Worm (Caenorhabditis elegans): ENCODE data around the gene osta-3.

osta-3 gene

DNA sequence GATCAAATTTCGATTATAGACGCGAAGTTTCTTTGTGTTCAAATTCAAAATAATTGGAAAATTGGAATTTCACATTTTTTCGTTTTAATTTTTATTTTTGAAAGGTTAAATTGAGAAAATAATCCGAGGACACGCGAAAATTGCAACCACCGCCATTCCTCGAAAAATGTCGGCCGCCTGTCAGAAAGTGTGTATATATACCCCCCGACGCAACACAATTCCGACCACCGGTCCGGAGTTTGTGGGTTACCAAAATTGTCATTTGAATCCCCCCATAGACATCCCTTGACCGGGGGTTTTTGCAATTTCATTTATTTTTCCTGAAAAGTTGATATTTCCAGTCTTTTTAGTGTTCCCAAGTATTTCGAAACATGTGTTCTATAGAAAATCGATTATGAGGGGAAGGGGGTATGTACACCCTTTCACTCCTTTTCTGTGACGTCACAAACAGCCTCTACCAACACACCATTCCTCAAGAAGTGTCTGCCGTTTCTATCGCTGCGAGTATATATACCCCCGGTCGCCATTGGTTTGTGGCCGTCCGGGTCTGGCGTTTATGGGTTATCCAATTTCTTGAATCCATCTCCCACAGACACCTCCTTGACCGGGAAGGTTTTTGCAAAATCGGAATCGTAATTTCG lies 8.0 kb upstream of the osta-3 start, which contains the start of gene W01D2.3:
TSS of gene W01D2.3 (minus strand) at position 51 of the 641 bp plus-strand sequence.
- peak; percentile 33 for TF ChIP-seq W03F9.2 (tag; optimal IDR thresholded peaks at IDR 0.05)
- TF ChIP-seq him-1 (tag; optimal IDR thresholded peaks at IDR 0.05), result peak; percentile 32
- TF ChIP-seq dao-5 (tag; optimal IDR thresholded peaks at IDR 0.05), result peak; percentile 71

DNA sequence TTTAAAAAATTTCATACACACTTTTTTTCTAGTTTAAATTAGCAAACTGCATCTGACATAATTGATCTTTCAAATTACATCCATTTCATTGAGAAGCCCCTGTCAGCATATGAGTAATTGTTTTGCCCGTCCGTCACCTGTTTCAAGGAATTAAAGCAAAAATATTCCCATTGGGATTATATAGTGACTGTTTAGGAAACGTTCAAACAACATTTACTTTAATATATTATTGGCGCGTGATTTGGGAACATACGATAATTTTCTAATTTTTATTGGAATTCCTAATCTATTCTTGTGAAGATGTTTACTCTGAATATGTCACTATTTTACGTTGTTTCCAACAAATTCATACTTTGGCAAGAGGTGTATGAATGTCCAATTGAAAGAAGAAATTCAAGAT lies 6.6 kb upstream of the osta-3 start, which contains the start of gene srt-11:
TSS of gene srt-11 (plus strand) at position 301 of the 400 bp plus-strand sequence.
- TF ChIP-seq him-1 (tag; optimal IDR thresholded peaks at IDR 0.05) (no peak), dao-5 (tag; optimal IDR thresholded peaks at IDR 0.05) (no peak), W03F9.2 (tag; optimal IDR thresholded peaks at IDR 0.05) (no peak)

DNA sequence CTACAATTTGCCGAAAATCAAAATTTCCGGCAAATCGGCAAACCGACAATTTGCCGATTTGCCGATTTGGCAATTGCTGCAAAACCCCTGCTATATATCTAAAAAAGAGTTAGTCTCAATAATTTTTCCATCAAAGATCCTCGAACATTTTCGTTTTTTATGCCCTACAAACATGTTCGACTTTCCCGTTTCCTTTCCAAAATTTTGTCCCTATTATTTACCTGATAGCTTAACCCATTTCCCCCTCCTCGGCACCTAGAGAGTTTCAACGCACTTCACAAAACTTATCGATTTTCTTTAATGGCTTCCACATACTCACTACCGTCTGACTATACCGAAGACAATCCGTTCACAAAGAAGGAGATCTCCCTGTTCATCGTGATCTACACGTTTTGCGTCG lies 3.6 kb upstream of the osta-3 start, which contains the start of gene W01D2.6:
TSS of gene W01D2.6 (plus strand) at position 301 of the 400 bp plus-strand sequence.
- no peak for TF ChIP-seq W03F9.2 (tag; optimal IDR thresholded peaks at IDR 0.05)
- TF ChIP-seq dao-5 (tag; optimal IDR thresholded peaks at IDR 0.05), result no peak
- TF ChIP-seq him-1 (tag; optimal IDR thresholded peaks at IDR 0.05), result no peak

DNA sequence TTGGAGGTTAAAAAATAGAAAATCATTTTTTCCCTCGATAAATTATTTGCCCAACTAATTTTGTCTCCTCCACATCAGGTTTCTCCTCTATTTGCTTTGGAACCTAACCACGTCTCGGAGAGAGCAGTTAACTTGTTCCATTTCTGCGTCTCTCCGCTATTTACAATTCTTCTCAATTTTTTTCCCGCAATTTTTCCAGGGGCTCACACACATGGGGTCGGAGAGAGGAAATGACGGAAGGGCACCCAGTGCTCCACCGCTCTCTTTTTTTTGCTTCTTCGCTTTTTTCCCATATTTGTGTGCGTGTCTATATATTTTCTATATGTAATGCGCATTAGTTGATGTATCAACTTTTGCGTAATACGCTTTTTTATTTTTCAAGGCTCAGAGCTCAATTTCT lies 1.7 kb upstream of the osta-3 start:
- TF ChIP-seq dao-5 (tag; optimal IDR thresholded peaks at IDR 0.05) (no peak), him-1 (tag; optimal IDR thresholded peaks at IDR 0.05) (no peak), W03F9.2 (tag; optimal IDR thresholded peaks at IDR 0.05) (no peak)

DNA sequence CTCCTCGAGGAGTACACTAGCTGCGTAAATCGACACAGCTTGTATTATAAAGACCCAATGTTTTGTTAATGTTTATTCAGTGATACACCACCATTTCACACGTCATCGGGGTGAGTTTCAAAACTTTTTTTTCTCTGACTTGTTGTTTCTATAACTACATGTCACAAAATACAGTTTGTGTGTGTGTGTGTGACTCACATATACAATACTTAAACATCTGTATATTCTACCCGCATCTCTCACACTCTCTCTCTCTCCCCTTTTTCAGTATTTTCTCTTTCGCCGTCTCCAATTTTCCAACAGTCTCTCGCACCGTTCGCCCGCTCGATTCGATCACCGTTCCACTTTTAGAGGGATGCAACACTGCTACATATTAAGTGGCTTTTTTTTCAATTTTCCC lies 859 bp upstream of the osta-3 start:
- TF ChIP-seq him-1 (tag; optimal IDR thresholded peaks at IDR 0.05), result no peak
- TF ChIP-seq W03F9.2 (tag; optimal IDR thresholded peaks at IDR 0.05), result no peak
- TF ChIP-seq dao-5 (tag; optimal IDR thresholded peaks at IDR 0.05), result no peak

DNA sequence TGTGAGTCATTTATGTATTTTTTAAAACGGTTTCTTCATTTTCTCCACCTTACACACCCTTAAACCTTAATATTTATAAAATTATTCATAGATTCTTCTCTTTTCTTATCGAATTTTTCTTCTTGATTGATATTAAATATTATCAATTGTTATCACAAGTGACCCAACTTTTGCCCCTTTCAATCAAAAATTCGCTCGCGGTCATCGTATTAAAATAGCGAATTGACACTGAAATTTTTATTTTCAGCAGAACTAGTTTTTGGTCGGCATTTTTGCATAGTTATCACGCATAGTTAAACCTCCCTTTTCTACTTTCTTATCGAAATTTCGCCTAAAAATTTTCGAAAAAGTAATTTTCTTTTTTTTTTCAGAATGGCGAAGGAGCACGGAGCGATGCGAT lies 330 bp downstream of the osta-3 start:
- TF ChIP-seq him-1 (tag; optimal IDR thresholded peaks at IDR 0.05), result no peak
- TF ChIP-seq W03F9.2 (tag; optimal IDR thresholded peaks at IDR 0.05), result no peak
- TF ChIP-seq dao-5 (tag; optimal IDR thresholded peaks at IDR 0.05), result no peak

ce11 chrII:14813106-14813505 lies 775 bp downstream of the osta-3 start:
- no peak for TF ChIP-seq him-1 (tag; optimal IDR thresholded peaks at IDR 0.05)
- no peak for TF ChIP-seq W03F9.2 (tag; optimal IDR thresholded peaks at IDR 0.05)
- no peak for TF ChIP-seq dao-5 (tag; optimal IDR thresholded peaks at IDR 0.05)

DNA sequence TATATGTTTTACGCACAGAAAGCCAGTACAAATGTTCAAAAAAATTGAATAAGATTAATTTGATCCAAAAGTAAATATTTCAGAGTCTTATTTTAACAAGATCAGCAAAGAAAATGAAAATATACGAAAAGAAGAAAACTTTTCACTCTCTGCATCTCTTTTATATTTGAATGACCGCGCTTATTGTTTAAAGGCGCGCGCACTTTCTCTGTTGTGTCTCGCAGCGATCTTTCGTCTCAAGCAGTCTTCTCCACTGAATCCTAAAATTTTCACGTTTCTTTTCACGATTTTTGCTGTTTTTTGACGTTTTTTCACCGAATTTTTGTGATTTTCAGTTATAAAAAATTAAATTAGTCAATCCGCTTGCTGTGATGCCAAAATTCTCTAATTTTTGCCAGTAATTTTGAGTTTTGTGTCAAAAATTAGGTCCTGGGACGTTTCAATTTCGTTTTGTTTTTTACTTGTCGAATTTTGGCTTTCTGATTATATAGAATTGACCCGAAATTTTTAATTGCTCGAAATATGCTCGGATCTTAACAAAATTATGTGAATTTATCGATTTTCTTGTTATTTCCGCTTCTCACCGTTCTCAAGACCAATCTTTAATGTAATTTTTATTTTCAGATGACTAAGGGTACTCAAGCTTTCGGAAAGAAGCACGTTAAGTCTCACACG lies 2.7 kb downstream of the osta-3 start, which contains the start of gene W01D2.1:
TSS of gene W01D2.1 (plus strand) at position 625 of the 675 bp plus-strand sequence.
- TF ChIP-seq him-1 (tag; optimal IDR thresholded peaks at IDR 0.05) (no peak), W03F9.2 (tag; optimal IDR thresholded peaks at IDR 0.05) (peak; percentile 24), dao-5 (tag; optimal IDR thresholded peaks at IDR 0.05) (no peak)

- TF ChIP-seq dao-5 (tag; optimal IDR thresholded peaks at IDR 0.05) (no peak), him-1 (tag; optimal IDR thresholded peaks at IDR 0.05) (no peak), W03F9.2 (tag; optimal IDR thresholded peaks at IDR 0.05) (no peak)
These were observed 3.8 kb downstream of the osta-3 start for ce11 chrII:14816086-14816485.

- no peak for TF ChIP-seq him-1 (tag; optimal IDR thresholded peaks at IDR 0.05)
- TF ChIP-seq W03F9.2 (tag; optimal IDR thresholded peaks at IDR 0.05), result no peak
- no peak for TF ChIP-seq dao-5 (tag; optimal IDR thresholded peaks at IDR 0.05)
These were observed 6.0 kb downstream of the osta-3 start, which contains the start of gene nhr-61 for ce11 chrII:14818376-14818775. Gene nhr-61 (minus strand): TSS chrII:14818543.

ce11 chrII:14819258-14819985 lies 7.1 kb downstream of the osta-3 start:
- TF ChIP-seq him-1 (tag; optimal IDR thresholded peaks at IDR 0.05) (no peak), dao-5 (tag; optimal IDR thresholded peaks at IDR 0.05) (no peak), W03F9.2 (tag; optimal IDR thresholded peaks at IDR 0.05) (no peak)

- no peak for TF ChIP-seq W03F9.2 (tag; optimal IDR thresholded peaks at IDR 0.05)
- TF ChIP-seq him-1 (tag; optimal IDR thresholded peaks at IDR 0.05), result no peak
- no peak for TF ChIP-seq dao-5 (tag; optimal IDR thresholded peaks at IDR 0.05)
These were observed 8.1 kb downstream of the osta-3 start for ce11 chrII:14820460-14820859.

- no peak for TF ChIP-seq W03F9.2 (tag; optimal IDR thresholded peaks at IDR 0.05)
- TF ChIP-seq dao-5 (tag; optimal IDR thresholded peaks at IDR 0.05), result no peak
- TF ChIP-seq him-1 (tag; optimal IDR thresholded peaks at IDR 0.05), result no peak
These were observed 10.1 kb downstream of the osta-3 start for ce11 chrII:14822419-14822818.

DNA sequence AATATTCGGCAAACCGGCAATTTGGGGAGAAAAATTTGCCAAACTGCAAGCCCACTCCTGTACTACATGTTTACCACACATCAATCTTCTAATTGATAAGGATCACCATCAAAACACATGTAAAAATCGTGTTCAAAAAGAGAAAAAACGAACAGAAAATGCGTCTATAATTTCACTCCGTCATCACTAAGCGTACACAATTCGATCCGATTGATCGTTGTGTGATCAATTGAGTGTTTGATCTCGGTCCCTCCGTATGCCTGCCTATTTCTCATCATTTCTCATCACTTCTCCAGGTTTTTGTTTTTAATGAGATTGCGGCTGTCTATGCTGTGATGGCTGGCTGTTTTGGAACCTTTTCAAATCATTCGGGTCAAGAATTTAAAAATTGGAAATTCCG lies 13.1 kb downstream of the osta-3 start:
- no peak for TF ChIP-seq dao-5 (tag; optimal IDR thresholded peaks at IDR 0.05)
- TF ChIP-seq W03F9.2 (tag; optimal IDR thresholded peaks at IDR 0.05), result no peak
- TF ChIP-seq him-1 (tag; optimal IDR thresholded peaks at IDR 0.05), result no peak

All from whole organism, L4/young adult.